Worm (Caenorhabditis elegans): ENCODE data around the gene cam-1.

Gene cam-1

DNA sequence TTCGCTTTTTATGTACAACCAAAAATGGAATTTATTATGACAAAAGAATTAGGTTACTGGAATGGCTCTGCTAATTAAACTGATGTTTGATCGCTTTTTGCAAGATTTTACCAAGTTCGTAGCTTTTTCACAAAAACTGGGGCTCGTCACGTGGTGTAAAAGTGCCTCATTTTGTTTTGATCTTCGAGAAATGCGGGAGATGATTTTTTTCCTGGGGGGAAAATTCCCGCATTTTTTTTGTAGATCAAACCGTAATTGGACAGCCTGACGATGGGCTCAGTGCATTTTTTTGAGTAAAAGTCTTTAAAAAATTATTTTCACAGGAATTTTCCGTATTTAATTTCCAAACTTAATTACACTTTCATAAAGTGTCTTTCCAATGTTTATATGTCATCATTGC lies 21.0 kb downstream of the cam-1 start (continued):
- TF ChIP-seq ceh-91 (GFP tag; IDR thresholded peaks at IDR 0.05) = peak; percentile 29; the same call in 1 of the 2 replicates

DNA sequence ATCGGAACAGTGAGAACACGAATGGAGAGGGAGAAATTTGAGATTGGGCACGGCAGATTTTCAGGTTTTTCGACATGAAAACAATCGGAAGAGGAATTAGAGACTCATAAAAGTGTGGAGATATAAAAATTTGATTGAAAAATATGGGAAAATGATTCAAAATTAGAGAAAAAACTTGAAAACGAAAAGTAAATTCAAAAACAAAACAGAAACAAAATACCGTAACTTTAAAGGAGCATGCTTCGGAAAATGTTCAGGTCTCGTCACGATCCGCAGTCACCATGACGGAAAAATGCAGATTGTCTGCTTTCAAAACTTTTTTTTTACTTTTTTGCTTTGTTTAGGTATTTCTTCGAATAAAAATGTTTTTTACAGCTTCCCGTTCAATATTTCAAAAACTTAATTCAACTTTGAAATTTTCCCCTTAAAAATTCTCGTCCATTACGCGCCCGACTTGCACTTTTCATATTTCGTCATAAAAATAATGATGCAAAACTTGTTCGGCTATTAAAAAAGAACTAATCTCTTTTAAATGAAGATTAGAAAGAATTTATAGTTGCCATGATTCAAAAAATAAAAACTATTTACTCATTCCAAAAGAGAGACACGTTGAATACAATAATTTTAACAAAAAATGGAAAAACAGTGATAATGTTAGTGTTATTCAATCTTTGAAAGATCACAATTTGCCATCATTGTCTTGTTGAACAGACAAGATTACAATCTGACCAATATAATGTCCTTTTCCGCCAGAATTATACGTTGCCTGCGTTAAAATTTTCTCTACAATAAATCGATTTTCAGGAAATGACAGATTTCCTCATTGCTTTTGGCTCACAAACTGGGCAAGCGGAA lies 24.7 kb downstream of the cam-1 start, which contains the start of gene mtrr-1:
Gene mtrr-1 (plus strand): TSS at position 805 of the 855 bp plus-strand sequence.
- TF ChIP-seq pha-4 (tag; optimal IDR thresholded peaks at IDR 0.05) = no peak
- TF ChIP-seq efl-1 (GFP tag; optimal IDR thresholded peaks at IDR 0.05) = peak; percentile 37
- TF ChIP-seq nhr-179 (tag; optimal IDR thresholded peaks at IDR 0.05) = no peak
- TF ChIP-seq B0019.2 (GFP tag; conservative IDR thresholded peaks at IDR 0.05) = no peak
- no peak for TF ChIP-seq zim-3 (tag; optimal IDR thresholded peaks at IDR 0.05)
- TF ChIP-seq F23B12.7 (tag; optimal IDR thresholded peaks at IDR 0.05; ENCODE audit: insufficient read depth) = no peak
- TF ChIP-seq nfya-2 (GFP tag; IDR thresholded peaks at IDR 0.05) = no peak
- no peak for TF ChIP-seq madf-10 (tag; optimal IDR thresholded peaks at IDR 0.05)
- no peak for TF ChIP-seq T26A5.8 (tag; optimal IDR thresholded peaks at IDR 0.05)
- no peak for TF ChIP-seq B0035.1 (tag; optimal IDR thresholded peaks at IDR 0.05)
- TF ChIP-seq egrh-3 (GFP tag; IDR thresholded peaks at IDR 0.05) = no peak
- TF ChIP-seq bed-2 (GFP tag; IDR thresholded peaks at IDR 0.05) = no peak
- no peak for TF ChIP-seq hlh-12 (tag; optimal IDR thresholded peaks at IDR 0.05)
- no peak for TF ChIP-seq ztf-22 (GFP tag; optimal IDR thresholded peaks at IDR 0.05)
- no peak for TF ChIP-seq repo-1 (tag; optimal IDR thresholded peaks at IDR 0.05)
- no peak for TF ChIP-seq ztf-6 (GFP tag; IDR thresholded peaks at IDR 0.05)
- TF ChIP-seq F55B11.4 (tag; optimal IDR thresholded peaks at IDR 0.05; ENCODE audit: borderline replicate concordance, insufficient read depth) = no peak
- TF ChIP-seq tbp1 (GFP tag; optimal IDR thresholded peaks at IDR 0.05) = peak; percentile 18
- TF ChIP-seq K11D2.4 (GFP tag; IDR thresholded peaks at IDR 0.05) = no peak
- no peak for TF ChIP-seq ceh-58 (GFP tag; IDR thresholded peaks at IDR 0.05)
- no peak for TF ChIP-seq unc-130 (GFP tag; optimal IDR thresholded peaks at IDR 0.05)
- peak; percentile 2 for TF ChIP-seq lin-40 (tag; optimal IDR thresholded peaks at IDR 0.05)
- TF ChIP-seq lin-54 (GFP tag; optimal IDR thresholded peaks at IDR 0.05) = peak; percentile 36
- no peak for TF ChIP-seq atf-7 (tag; optimal IDR thresholded peaks at IDR 0.05)
- TF ChIP-seq sdz-38 (tag; optimal IDR thresholded peaks at IDR 0.05) = no peak
- no peak for TF ChIP-seq unc-62 (GFP tag; optimal IDR thresholded peaks at IDR 0.05)
- TF ChIP-seq F22D6.2 (tag; optimal IDR thresholded peaks at IDR 0.05) = no peak
- no peak for TF ChIP-seq pbrm-1 (GFP tag; IDR thresholded peaks at IDR 0.05)
- peak; percentile 62 for TF ChIP-seq xnd-1 (tag; optimal IDR thresholded peaks at IDR 0.05)
- TF ChIP-seq ekl-4 (GFP tag; IDR thresholded peaks at IDR 0.05) = 0 out of 2 replicates have a peak, but pooled peaks have one; percentile 18
- TF ChIP-seq snpc-1.3 (tag; optimal IDR thresholded peaks at IDR 0.05; ENCODE audit: insufficient read depth) = peak; percentile 46
- TF ChIP-seq tbx-9 (tag; optimal IDR thresholded peaks at IDR 0.05; ENCODE audit: borderline replicate concordance) = no peak
- TF ChIP-seq mes-4 (tag; optimal IDR thresholded peaks at IDR 0.05) = no peak
- TF ChIP-seq mxl-1 (tag; optimal IDR thresholded peaks at IDR 0.05) = no peak
- TF ChIP-seq chd-7 (tag; optimal IDR thresholded peaks at IDR 0.05) = no peak
- TF ChIP-seq rec-8 (tag; optimal IDR thresholded peaks at IDR 0.05) = no peak
- TF ChIP-seq somi-1 (GFP tag; optimal IDR thresholded peaks at IDR 0.05) = no peak
- TF ChIP-seq egl-44 (GFP tag; IDR thresholded peaks at IDR 0.05) = no peak
- no peak for TF ChIP-seq C17E4.6 (GFP tag; IDR thresholded peaks at IDR 0.05)
- TF ChIP-seq B0261.1 (tag; optimal IDR thresholded peaks at IDR 0.05) = no peak
- TF ChIP-seq nfya-1 (tag; optimal IDR thresholded peaks at IDR 0.05; ENCODE audit: borderline replicate concordance, insufficient read depth) = no peak
- TF ChIP-seq T07F8.4 (tag; optimal IDR thresholded peaks at IDR 0.05) = no peak
- no peak for TF ChIP-seq snpc-3.4 (tag; optimal IDR thresholded peaks at IDR 0.05)
- no peak for TF ChIP-seq nhr-27 (tag; optimal IDR thresholded peaks at IDR 0.05)

All from whole organism, young adult.